Worm (Caenorhabditis elegans) whole organism, L1 larva: ENCODE results near the gene Y43F8C.6.

Experiments used
- C16A3.4 ChIP-seq: fragments of 150-350 bp; optimal IDR thresholded peaks from 2 replicates; lab custom pipeline; 2014; ENCODE audit warnings: missing biosample characterization, missing genetic modification characterization
- C34B4.2 ChIP-seq: sonication (generic microtip); optimal IDR thresholded peaks from 2 replicates; lab custom pipeline; 2017; ENCODE audit warnings: mild to moderate bottlenecking, missing genetic modification characterization, missing compliant biosample characterization
- aha-1 ChIP-seq: fragments of 150-350 bp; optimal IDR thresholded peaks from 2 replicates; lab custom pipeline; 2014; ENCODE audit warnings: missing biosample characterization, missing genetic modification characterization
- aly-2 ChIP-seq: fragments of 150-350 bp; optimal IDR thresholded peaks from 2 replicates; lab custom pipeline; 2014; ENCODE audit warnings: missing biosample characterization, missing genetic modification characterization
- ama-1 ChIP-seq: fragments of 150-350 bp; optimal IDR thresholded peaks from 2 replicates; lab custom pipeline; 2014
- ceh-82 ChIP-seq, 3 experiments: fragments of 150-350 bp in 1 of 3; sonication (generic microtip) in 2 of 3; optimal IDR thresholded peaks; 2 replicates each; lab custom pipeline; 2014 to 2017; ENCODE audit warnings: missing biosample characterization in 3 of 3, missing genetic modification characterization in 3 of 3
- ceh-90 ChIP-seq: sonication (generic microtip); optimal IDR thresholded peaks from 2 replicates; lab custom pipeline; 2016; ENCODE audit warnings: missing genetic modification characterization, missing compliant biosample characterization
- dpl-1 ChIP-seq, 3 experiments: fragments of 150-350 bp in 2 of 3; sonication (generic microtip) in 1 of 3; optimal IDR thresholded peaks; 2 replicates each; lab custom pipeline; 2014 to 2017; ENCODE audit warnings: missing biosample characterization in 3 of 3, missing genetic modification characterization in 3 of 3, missing genetic modification reagents in 3 of 3
- dsc-1 ChIP-seq: sonication (generic microtip); optimal IDR thresholded peaks from 2 replicates; lab custom pipeline; 2016; ENCODE audit warnings: mild to moderate bottlenecking, missing genetic modification characterization, missing compliant biosample characterization
- efl-3 ChIP-seq: fragments of 200-800 bp; sonication (Bioruptor generic); optimal IDR thresholded peaks from 2 replicates; lab custom pipeline; 2018; ENCODE audit warnings: mild to moderate bottlenecking, missing genetic modification characterization, missing compliant biosample characterization
- elt-2 ChIP-seq: sonication (generic microtip); optimal IDR thresholded peaks from 2 replicates; lab custom pipeline; 2016; ENCODE audit warnings: missing genetic modification characterization, mild to moderate bottlenecking, inconsistent platforms, missing compliant biosample characterization, missing genetic modification reagents
- ets-5 ChIP-seq: fragments of 200-800 bp; sonication (Bioruptor generic); IDR thresholded peaks from 2 replicates; pipeline ENCODE4 v1.3.6; 2022; ENCODE audit warnings: missing genetic modification characterization, missing compliant biosample characterization
- fkh-10 ChIP-seq: sonication (generic microtip); optimal IDR thresholded peaks from 2 replicates; lab custom pipeline; 2017; ENCODE audit warnings: missing biosample characterization, missing genetic modification reagents, missing genetic modification characterization
- fkh-8 ChIP-seq: sonication (generic microtip); optimal IDR thresholded peaks from 2 replicates; lab custom pipeline; 2016; ENCODE audit warnings: mild to moderate bottlenecking, missing genetic modification characterization, missing compliant biosample characterization
- fos-1 ChIP-seq: fragments of 150-350 bp; optimal IDR thresholded peaks from 2 replicates; lab custom pipeline; 2014; ENCODE audit warnings: missing biosample characterization, missing genetic modification characterization
- grh-1 ChIP-seq: fragments of 200-800 bp; sonication (Bioruptor generic); IDR thresholded peaks from 2 replicates; pipeline ENCODE4 v1.3.6; 2022; ENCODE audit warnings: missing genetic modification reagents, missing genetic modification characterization, missing compliant biosample characterization
- hlh-4 ChIP-seq: sonication (generic microtip); optimal IDR thresholded peaks from 2 replicates; lab custom pipeline; 2016; ENCODE audit warnings: mild to moderate bottlenecking, missing genetic modification characterization, missing compliant biosample characterization
- isw-1 ChIP-seq: fragments of 200-800 bp; sonication (Bioruptor generic); IDR thresholded peaks from 2 replicates; pipeline ENCODE4 v1.3.6; 2022; ENCODE audit warnings: missing genetic modification characterization, missing compliant biosample characterization
- jun-1 ChIP-seq: fragments of 150-350 bp; optimal IDR thresholded peaks from 2 replicates; lab custom pipeline; 2014; ENCODE audit warnings: missing biosample characterization, missing genetic modification reagents, missing genetic modification characterization
- lin-15B ChIP-seq: fragments of 150-350 bp; sonication (generic microtip); optimal IDR thresholded peaks from 3 replicates; lab custom pipeline; 2014; ENCODE audit warnings: missing biosample characterization, missing genetic modification characterization
- lin-35 ChIP-seq, 2 experiments: fragments of 150-350 bp; optimal IDR thresholded peaks; 2 replicates each; lab custom pipeline; 2014; ENCODE audit warnings: missing biosample characterization in 2 of 2, missing genetic modification characterization in 2 of 2, missing genetic modification reagents in 2 of 2
- mab-9 ChIP-seq: fragments of 200-800 bp; sonication (Bioruptor generic); IDR thresholded peaks from 2 replicates; pipeline ENCODE4 v1.3.6; 2022; ENCODE audit warnings: missing genetic modification reagents, missing genetic modification characterization, missing compliant biosample characterization
- mdl-1 ChIP-seq, 2 experiments: fragments of 150-350 bp; optimal IDR thresholded peaks; 2 replicates each; lab custom pipeline; 2014 to 2017; ENCODE audit warnings: missing biosample characterization in 2 of 2, missing genetic modification characterization in 2 of 2, inconsistent platforms in 1 of 2
- mep-1 ChIP-seq: fragments of 150-350 bp; optimal IDR thresholded peaks from 2 replicates; lab custom pipeline; 2014; ENCODE audit warnings: missing biosample characterization, missing genetic modification characterization
- nhr-19 ChIP-seq: fragments of 200-800 bp; sonication (Bioruptor generic); conservative IDR thresholded peaks from 2 replicates; pipeline ENCODE4 v1.3.6; 2022; ENCODE audit warnings: missing genetic modification characterization, missing compliant biosample characterization
- nhr-20 ChIP-seq: sonication (generic microtip); optimal IDR thresholded peaks from 2 replicates; lab custom pipeline; 2016; ENCODE audit warnings: mild to moderate bottlenecking, missing genetic modification characterization, missing compliant biosample characterization
- nhr-237 ChIP-seq: fragments of 150-350 bp; optimal IDR thresholded peaks from 2 replicates; lab custom pipeline; 2014; ENCODE audit warnings: missing biosample characterization, missing genetic modification characterization
- nhr-47 ChIP-seq: sonication (generic microtip); optimal IDR thresholded peaks from 2 replicates; lab custom pipeline; 2016; ENCODE audit warnings: mild to moderate bottlenecking, missing genetic modification characterization, moderate library complexity, missing compliant biosample characterization
- nhr-76 ChIP-seq: sonication (generic microtip); optimal IDR thresholded peaks from 2 replicates; lab custom pipeline; 2017; ENCODE audit warnings: missing biosample characterization, missing genetic modification characterization
- nhr-85 ChIP-seq: sonication (generic microtip); peaks from one replicate; lab custom pipeline; 2016; ENCODE audit warnings: missing genetic modification characterization, inconsistent platforms, missing compliant biosample characterization
- nhr-90 ChIP-seq: sonication (generic microtip); optimal IDR thresholded peaks from 2 replicates; lab custom pipeline; 2016; ENCODE audit warnings: mild to moderate bottlenecking, missing genetic modification characterization, missing compliant biosample characterization; ENCODE audit not compliant: poor library complexity
- rnt-1 ChIP-seq: sonication (generic microtip); optimal IDR thresholded peaks from 2 replicates; lab custom pipeline; 2016; ENCODE audit warnings: mild to moderate bottlenecking, missing genetic modification characterization, moderate library complexity, missing compliant biosample characterization
- snu-23 ChIP-seq: sonication (generic microtip); optimal IDR thresholded peaks from 2 replicates; lab custom pipeline; 2016; ENCODE audit warnings: missing genetic modification characterization, missing compliant biosample characterization
- sup-37 ChIP-seq: fragments of 200-800 bp; sonication (Bioruptor generic); optimal IDR thresholded peaks from 2 replicates; lab custom pipeline; 2018; ENCODE audit warnings: mild to moderate bottlenecking, missing genetic modification characterization, missing compliant biosample characterization
- swsn-7 ChIP-seq: sonication (generic microtip); optimal IDR thresholded peaks from 2 replicates; lab custom pipeline; 2016; ENCODE audit warnings: missing genetic modification characterization, missing compliant biosample characterization
- tbx-2 ChIP-seq: sonication (generic microtip); optimal IDR thresholded peaks from 2 replicates; lab custom pipeline; 2016; ENCODE audit warnings: missing genetic modification characterization, missing compliant biosample characterization
- tlp-1 ChIP-seq: fragments of 150-350 bp; optimal IDR thresholded peaks from 2 replicates; lab custom pipeline; 2014; ENCODE audit warnings: missing biosample characterization, missing genetic modification characterization
- unc-98 ChIP-seq: fragments of 200-800 bp; sonication (Bioruptor generic); IDR thresholded peaks from 2 replicates; pipeline ENCODE4 v1.3.6; 2022; ENCODE audit warnings: missing genetic modification characterization, missing compliant biosample characterization
- xbp-1 ChIP-seq: sonication (generic microtip); optimal IDR thresholded peaks from 2 replicates; lab custom pipeline; 2016; ENCODE audit warnings: missing genetic modification characterization, missing compliant biosample characterization
- zag-1 ChIP-seq: fragments of 150-350 bp; optimal IDR thresholded peaks from 2 replicates; lab custom pipeline; 2014; ENCODE audit warnings: missing biosample characterization, missing genetic modification characterization
- zip-4 ChIP-seq: fragments of 200-800 bp; sonication (Bioruptor generic); optimal IDR thresholded peaks from 2 replicates; lab custom pipeline; 2018; ENCODE audit warnings: mild to moderate bottlenecking, missing genetic modification characterization, moderate library complexity, missing compliant biosample characterization
- ztf-11 ChIP-seq, 2 experiments: sonication (generic microtip); optimal IDR thresholded peaks; 2 replicates each; lab custom pipeline; 2016 to 2017; ENCODE audit warnings: missing genetic modification characterization in 2 of 2, missing biosample characterization in 1 of 2, missing compliant biosample characterization in 1 of 2
- ztf-4 ChIP-seq: fragments of 150-350 bp; optimal IDR thresholded peaks from 2 replicates; lab custom pipeline; 2014; ENCODE audit warnings: missing biosample characterization, missing genetic modification characterization

Gene Y43F8C.6

ce11 chrV:19666308-19666707 is 25.6 kb upstream of the Y43F8C.6 start (continued):
- TF ChIP-seq fkh-8 (tag; lab: Kevin White, UChicago) = no peak
- no peak for TF ChIP-seq dsc-1
- no peak for TF ChIP-seq efl-3 (GFP tag; lab: Kevin White, UChicago)
- no peak for TF ChIP-seq isw-1
- no peak for TF ChIP-seq aha-1 (tag; lab: Kevin White, UChicago)
- TF ChIP-seq tbx-2 (tag; lab: Kevin White, UChicago) = peak; percentile 40
- TF ChIP-seq ets-5 (GFP tag; lab: Robert Waterston, UW) = no peak
- no peak for TF ChIP-seq ceh-90
- 0 out of 2 replicates have a peak, but pooled peaks have one; percentile 18 for TF ChIP-seq grh-1 (GFP tag; lab: Robert Waterston, UW)
- TF ChIP-seq lin-15B = no peak
- peak in 1 of 3 experiments; percentile 45 for TF ChIP-seq ceh-82 (tag; optimal IDR thresholded peaks at IDR 0.05; lab: Kevin White, UChicago)
- TF ChIP-seq nhr-85 (tag; lab: Kevin White, UChicago) = peak; percentile 94
- no peak for TF ChIP-seq zip-4 (GFP tag; lab: Kevin White, UChicago)
- TF ChIP-seq nhr-237 (tag; lab: Kevin White, UChicago) = peak; percentile 8
- no peak for TF ChIP-seq hlh-4 (tag; lab: Kevin White, UChicago)
- no peak for TF ChIP-seq nhr-47
- 0 out of 2 replicates have a peak, but pooled peaks have one; percentile 32 for TF ChIP-seq nhr-19 (GFP tag; lab: Robert Waterston, UW)
- no peak for TF ChIP-seq dpl-1 (GFP tag; optimal IDR thresholded peaks at IDR 0.05; lab: Kevin White, UChicago)
- no peak for TF ChIP-seq mab-9 (GFP tag; lab: Robert Waterston, UW)
- no peak for TF ChIP-seq unc-98 (GFP tag; lab: Robert Waterston, UW)
- no peak for TF ChIP-seq nhr-76 (tag; lab: Kevin White, UChicago)
- no peak for TF ChIP-seq ztf-4 (tag; lab: Kevin White, UChicago)
- no peak for TF ChIP-seq elt-2 (tag; lab: Kevin White, UChicago)
- no peak for TF ChIP-seq zag-1 (tag; lab: Kevin White, UChicago)
- no peak for TF ChIP-seq xbp-1 (tag; lab: Kevin White, UChicago)
- TF ChIP-seq swsn-7 = peak; percentile 15
- no peak for TF ChIP-seq jun-1 (tag; lab: Kevin White, UChicago)
- peak; percentile 11 for TF ChIP-seq C16A3.4 (tag; lab: Kevin White, UChicago)
- TF ChIP-seq mep-1 (tag; lab: Kevin White, UChicago) = no peak
- no peak for TF ChIP-seq tlp-1 (tag; lab: Kevin White, UChicago)
- no peak for TF ChIP-seq ztf-11 (tag; optimal IDR thresholded peaks at IDR 0.05; lab: Kevin White, UChicago)

- TF ChIP-seq ama-1 (lab: Kevin White, UChicago) (no peak), fkh-10 (GFP tag; lab: Kevin White, UChicago) (no peak), fkh-8 (tag; lab: Kevin White, UChicago) (no peak), efl-3 (GFP tag; lab: Kevin White, UChicago) (no peak), nhr-20 (tag; lab: Kevin White, UChicago) (no peak), fos-1 (tag; lab: Kevin White, UChicago) (no peak), lin-35 (GFP tag; optimal IDR thresholded peaks at IDR 0.05; lab: Kevin White, UChicago) (no peak), rnt-1 (tag; lab: Kevin White, UChicago) (no peak), ztf-4 (tag; lab: Kevin White, UChicago) (no peak), nhr-90 (tag; lab: Kevin White, UChicago) (no peak), sup-37 (no peak), ztf-11 (tag; optimal IDR thresholded peaks at IDR 0.05; lab: Kevin White, UChicago) (no peak), aly-2 (tag; lab: Kevin White, UChicago) (no peak), mdl-1 (tag; optimal IDR thresholded peaks at IDR 0.05; lab: Kevin White, UChicago) (no peak), snu-23 (GFP tag; lab: Kevin White, UChicago) (no peak), C34B4.2 (tag; lab: Kevin White, UChicago) (no peak), isw-1 (no peak)
- TF ChIP-seq, all 84 proteins: peak for 0
Measured at ce11 chrV:19664574-19664973, 23.9 kb upstream of the Y43F8C.6 start.
